Worm (Caenorhabditis elegans) whole organism, late embryonic: ENCODE results near the gene hacd-1.

Experiments
- T23F11.4 ChIP-seq: fragments of 200-800 bp; sonication (Bioruptor generic); optimal IDR thresholded peaks from 2 replicates; lab custom pipeline; 2018; ENCODE audit warnings: mild to moderate bottlenecking, missing genetic modification characterization, missing compliant biosample characterization
- ceh-9 ChIP-seq: sonication (generic microtip); optimal IDR thresholded peaks from 2 replicates; lab custom pipeline; 2016; ENCODE audit warnings: mild to moderate bottlenecking, missing genetic modification characterization, inconsistent platforms, missing compliant biosample characterization
- dmd-4 ChIP-seq: sonication (generic microtip); optimal IDR thresholded peaks from 2 replicates; lab custom pipeline; 2016; ENCODE audit warnings: borderline replicate concordance, missing genetic modification characterization, missing compliant biosample characterization
- dve-1 ChIP-seq: sonication (generic microtip); optimal IDR thresholded peaks from 2 replicates; lab custom pipeline; 2017; ENCODE audit warnings: antibody characterized with exemption, mild to moderate bottlenecking, missing genetic modification characterization, missing compliant biosample characterization
- elt-4 ChIP-seq: sonication (generic microtip); optimal IDR thresholded peaks from 2 replicates; lab custom pipeline; 2016; ENCODE audit warnings: missing genetic modification characterization, missing compliant biosample characterization
- fkh-6 ChIP-seq: sonication (generic microtip); optimal IDR thresholded peaks from 2 replicates; lab custom pipeline; 2016; ENCODE audit warnings: missing genetic modification characterization, missing compliant biosample characterization
- pha-2 ChIP-seq: sonication (generic microtip); optimal IDR thresholded peaks from 2 replicates; lab custom pipeline; 2017; ENCODE audit warnings: mild to moderate bottlenecking, missing genetic modification characterization, missing compliant biosample characterization
- rnt-1 ChIP-seq: sonication (generic microtip); optimal IDR thresholded peaks from 2 replicates; lab custom pipeline; 2016; ENCODE audit warnings: missing genetic modification characterization, missing compliant biosample characterization

DNA sequence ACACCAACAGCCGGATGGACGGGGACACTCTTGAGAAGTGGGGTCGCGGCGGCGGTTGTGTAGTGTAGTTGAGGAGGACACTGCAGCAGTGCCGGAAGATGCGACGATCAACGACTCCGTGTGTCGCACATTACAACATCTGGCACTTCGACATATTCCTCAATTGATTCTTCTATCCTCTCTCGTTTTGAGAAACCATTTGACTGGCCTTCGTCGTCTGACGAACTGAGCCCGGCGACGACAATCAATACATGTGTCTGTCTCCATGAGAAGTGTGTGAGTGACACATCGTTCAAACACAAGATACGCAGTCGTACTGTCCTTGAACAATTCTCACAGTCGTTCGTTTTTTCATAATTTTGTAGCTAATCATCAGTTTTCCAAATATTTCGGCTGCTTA is 12.4 kb downstream of the hacd-1 start:
- TF ChIP-seq elt-4 = no peak
- TF ChIP-seq dmd-4 = no peak
- TF ChIP-seq fkh-6 (tag; lab: Kevin White, UChicago) = no peak
- no peak for TF ChIP-seq pha-2 (tag; lab: Kevin White, UChicago)
- no peak for TF ChIP-seq T23F11.4 (GFP tag; lab: Kevin White, UChicago)
- no peak for TF ChIP-seq ceh-9 (tag; lab: Kevin White, UChicago)
- no peak for TF ChIP-seq dve-1 (tag; lab: Kevin White, UChicago)
- TF ChIP-seq rnt-1 = no peak
